Fruit fly (Drosophila melanogaster) whole organism, embryonic: ENCODE data around the gene Ttc19.

Source experiments
- Abd-B ChIP-seq: fragments of 200-800 bp; sonication (Bioruptor generic); optimal IDR thresholded peaks from 2 replicates; lab custom pipeline; 2018; ENCODE audit warnings: missing biosample characterization, mild to moderate bottlenecking, missing genetic modification characterization, moderate library complexity
- Ada2b ChIP-seq: fragments of 200-800 bp; sonication (Bioruptor generic); IDR thresholded peaks from 2 replicates; pipeline ENCODE4 v1.3.6; 2022; ENCODE audit warnings: missing biosample characterization, missing genetic modification characterization
- Bgb ChIP-seq: fragments of 200-800 bp; sonication (Bioruptor generic); IDR thresholded peaks from 2 replicates; pipeline ENCODE4 v1.3.6; 2022; ENCODE audit warnings: missing biosample characterization, missing genetic modification characterization; ENCODE audit not compliant: partially characterized antibody
- CG13287 ChIP-seq: fragments of 200-800 bp; sonication (Bioruptor generic); IDR thresholded peaks from 2 replicates; pipeline ENCODE4 v1.3.6; 2022; ENCODE audit warnings: missing biosample characterization, missing genetic modification characterization; ENCODE audit not compliant: partially characterized antibody
- CG13424 ChIP-seq: fragments of 200-800 bp; sonication (Bioruptor generic); optimal IDR thresholded peaks from 2 replicates; lab custom pipeline; 2019; ENCODE audit warnings: missing biosample characterization, mild to moderate bottlenecking, missing genetic modification characterization, moderate library complexity
- CG14860 ChIP-seq: fragments of 200-800 bp; sonication (Bioruptor generic); IDR thresholded peaks from 3 replicates; pipeline ENCODE4 v1.3.6; 2022; ENCODE audit warnings: missing biosample characterization, missing genetic modification characterization; ENCODE audit not compliant: partially characterized antibody
- CG15479 ChIP-seq: fragments of 200-800 bp; sonication (Bioruptor generic); optimal IDR thresholded peaks from 3 replicates; lab custom pipeline; 2019; ENCODE audit warnings: missing biosample characterization, mild to moderate bottlenecking, missing genetic modification characterization, moderate library complexity
- CG16813 ChIP-seq: fragments of 200-800 bp; sonication (Bioruptor generic); IDR thresholded peaks from 3 replicates; pipeline ENCODE4 v1.3.6; 2022; ENCODE audit warnings: missing biosample characterization, missing genetic modification characterization; ENCODE audit not compliant: partially characterized antibody
- CG2712 ChIP-seq: fragments of 200-800 bp; optimal IDR thresholded peaks from 3 replicates; lab custom pipeline; 2019; ENCODE audit warnings: missing biosample characterization, mild to moderate bottlenecking, missing genetic modification characterization, moderate library complexity
- CG34376 ChIP-seq: fragments of 200-800 bp; sonication (Bioruptor generic); optimal IDR thresholded peaks from 2 replicates; lab custom pipeline; 2018; ENCODE audit warnings: missing biosample characterization, mild to moderate bottlenecking, missing genetic modification characterization
- CG42726 ChIP-seq: fragments of 200-800 bp; sonication (Bioruptor generic); IDR thresholded peaks from 2 replicates; pipeline ENCODE4 v1.3.6; 2022; ENCODE audit warnings: missing biosample characterization, missing genetic modification characterization; ENCODE audit not compliant: partially characterized antibody
- CG4617 ChIP-seq: fragments of 200-800 bp; sonication (Bioruptor generic); optimal IDR thresholded peaks from 3 replicates; lab custom pipeline; 2016; ENCODE audit warnings: missing biosample characterization, missing genetic modification characterization, borderline replicate concordance
- CG6791 ChIP-seq: fragments of 200-800 bp; sonication (Bioruptor generic); IDR thresholded peaks from 3 replicates; pipeline ENCODE4 v1.3.6; 2022; ENCODE audit warnings: missing biosample characterization, missing genetic modification characterization; ENCODE audit not compliant: partially characterized antibody
- CG8765 ChIP-seq: fragments of 200-800 bp; sonication (Bioruptor generic); IDR thresholded peaks from 2 replicates; pipeline ENCODE4 v1.3.6; 2022; ENCODE audit warnings: missing biosample characterization, missing genetic modification characterization
- CG9797 ChIP-seq: fragments of 200-800 bp; sonication (Bioruptor generic); optimal IDR thresholded peaks from 3 replicates; lab custom pipeline; 2018; ENCODE audit warnings: missing biosample characterization, mild to moderate bottlenecking, missing genetic modification characterization
- CG9876 ChIP-seq: fragments of 200-800 bp; sonication (Bioruptor generic); optimal IDR thresholded peaks from 2 replicates; lab custom pipeline; 2016; ENCODE audit warnings: missing biosample characterization, missing genetic modification characterization
- CrebB ChIP-seq: fragments of 200-800 bp; sonication (Bioruptor generic); optimal IDR thresholded peaks from 3 replicates; lab custom pipeline; 2018; ENCODE audit warnings: missing biosample characterization, mild to moderate bottlenecking, missing genetic modification characterization
- Dll ChIP-seq: fragments of 200-800 bp; sonication (Bioruptor generic); IDR thresholded peaks from 4 replicates; pipeline ENCODE4 v1.3.6; 2022; ENCODE audit warnings: missing biosample characterization, missing genetic modification characterization; ENCODE audit not compliant: partially characterized antibody
- Doc3 ChIP-seq: fragments of 200-800 bp; sonication (Bioruptor generic); IDR thresholded peaks from 3 replicates; pipeline ENCODE4 v1.3.6; 2022; ENCODE audit warnings: missing biosample characterization, missing genetic modification characterization; ENCODE audit not compliant: partially characterized antibody
- Dref ChIP-seq: fragments of 200-800 bp; sonication (Bioruptor generic); IDR thresholded peaks from 2 replicates; pipeline ENCODE4 v1.3.6; 2022; ENCODE audit warnings: missing biosample characterization, missing genetic modification characterization
- HLH4C ChIP-seq: fragments of 200-800 bp; sonication (Bioruptor generic); IDR thresholded peaks from 3 replicates; pipeline ENCODE4 v1.3.6; 2022; ENCODE audit warnings: missing biosample characterization, missing genetic modification characterization; ENCODE audit not compliant: partially characterized antibody
- Hr78 ChIP-seq, 2 experiments: fragments of 200-800 bp in 1 of 2; fragments of >200 bp in 1 of 2; sonication (Bioruptor generic) in 1 of 2; optimal IDR thresholded peaks; 2 replicates each; lab custom pipeline; 2017 to 2019; ENCODE audit warnings: missing biosample characterization in 2 of 2, missing genetic modification characterization in 2 of 2, mild to moderate bottlenecking in 1 of 2, moderate library complexity in 1 of 2
- Lhr ChIP-seq: fragments of 200-800 bp; sonication (Bioruptor generic); optimal IDR thresholded peaks from 3 replicates; lab custom pipeline; 2017; ENCODE audit warnings: mild to moderate bottlenecking, missing biosample characterization, missing genetic modification reagents, missing genetic modification characterization
- Med ChIP-seq: fragments of 200-800 bp; sonication (Bioruptor generic); peaks from one replicate; lab custom pipeline; 2016; ENCODE audit warnings: missing biosample characterization, missing genetic modification characterization, mild to moderate bottlenecking, inconsistent platforms, moderate library complexity
- Poxn ChIP-seq: fragments of 200-800 bp; sonication (Bioruptor generic); IDR thresholded peaks from 2 replicates; pipeline ENCODE4 v1.3.6; 2022; ENCODE audit warnings: missing biosample characterization, missing genetic modification characterization
- Ravus ChIP-seq: fragments of 200-800 bp; sonication (Bioruptor generic); IDR thresholded peaks from 2 replicates; pipeline ENCODE4 v1.3.6; 2022; ENCODE audit warnings: missing biosample characterization, missing genetic modification characterization
- Scr ChIP-seq: fragments of 200-800 bp; sonication (Bioruptor generic); IDR thresholded peaks from 2 replicates; pipeline ENCODE4 v1.3.6; 2022; ENCODE audit warnings: missing biosample characterization, missing genetic modification characterization; ENCODE audit not compliant: partially characterized antibody
- Sry-δ ChIP-seq: fragments of 200-800 bp; sonication (Bioruptor generic); optimal IDR thresholded peaks from 2 replicates; lab custom pipeline; 2016; ENCODE audit warnings: missing biosample characterization, missing genetic modification characterization
- az2 ChIP-seq: fragments of 200-800 bp; sonication (Bioruptor generic); optimal IDR thresholded peaks from 3 replicates; lab custom pipeline; 2016; ENCODE audit warnings: missing biosample characterization, missing genetic modification characterization
- bbx ChIP-seq: fragments of 200-800 bp; sonication (Bioruptor generic); IDR thresholded peaks from 2 replicates; pipeline ENCODE4 v1.3.6; 2022; ENCODE audit warnings: missing biosample characterization, missing genetic modification characterization; ENCODE audit not compliant: partially characterized antibody
- bcd ChIP-seq: fragments of 200-800 bp; sonication (Bioruptor generic); optimal IDR thresholded peaks from 2 replicates; lab custom pipeline; 2017; ENCODE audit warnings: missing biosample characterization, mild to moderate bottlenecking, missing genetic modification characterization
- chif ChIP-seq, 2 experiments: fragments of 200-800 bp; sonication (Bioruptor generic); optimal IDR thresholded peaks; 3 replicates each; lab custom pipeline; 2016; ENCODE audit warnings: missing biosample characterization in 2 of 2, missing genetic modification characterization in 2 of 2
- chinmo ChIP-seq: fragments of 200-800 bp; sonication (Bioruptor generic); IDR thresholded peaks from 4 replicates; pipeline ENCODE4 v1.3.6; 2022; ENCODE audit warnings: missing biosample characterization, missing genetic modification characterization; ENCODE audit not compliant: partially characterized antibody
- croc ChIP-seq: fragments of 200-800 bp; sonication (Bioruptor generic); conservative IDR thresholded peaks from 3 replicates; pipeline ENCODE4 v1.3.6; 2022; ENCODE audit warnings: missing biosample characterization, missing genetic modification characterization
- crp ChIP-seq, 2 experiments: fragments of 200-800 bp; sonication (Bioruptor generic); optimal IDR thresholded peaks; 2 replicates in 1 of 2; 3 replicates in 1 of 2; lab custom pipeline; 2017; ENCODE audit warnings: missing biosample characterization in 2 of 2, missing genetic modification characterization in 2 of 2, mild to moderate bottlenecking in 1 of 2, moderate library complexity in 1 of 2
- grn ChIP-seq: fragments of 200-800 bp; sonication (Bioruptor generic); optimal IDR thresholded peaks from 3 replicates; lab custom pipeline; 2017; ENCODE audit warnings: missing biosample characterization, missing genetic modification characterization
- inv ChIP-seq: fragments of 200-800 bp; sonication (Bioruptor generic); IDR thresholded peaks from 2 replicates; pipeline ENCODE4 v1.3.6; 2022; ENCODE audit warnings: missing biosample characterization, missing genetic modification characterization; ENCODE audit not compliant: partially characterized antibody
- nmo ChIP-seq: fragments of 200-800 bp; sonication (Bioruptor generic); optimal IDR thresholded peaks from 2 replicates; lab custom pipeline; 2018; ENCODE audit warnings: missing biosample characterization, mild to moderate bottlenecking, missing genetic modification characterization, moderate library complexity
- phol ChIP-seq: fragments of 200-800 bp; sonication (Bioruptor generic); optimal IDR thresholded peaks from 3 replicates; lab custom pipeline; 2018; ENCODE audit warnings: missing biosample characterization, mild to moderate bottlenecking, missing genetic modification characterization, moderate library complexity
- row ChIP-seq: fragments of 200-800 bp; sonication (Bioruptor generic); IDR thresholded peaks from 3 replicates; pipeline ENCODE4 v1.3.6; 2022; ENCODE audit warnings: missing biosample characterization, missing genetic modification characterization
- scrt ChIP-seq: fragments of 200-800 bp; sonication (Bioruptor generic); optimal IDR thresholded peaks from 2 replicates; lab custom pipeline; 2018; ENCODE audit warnings: missing biosample characterization, mild to moderate bottlenecking, missing genetic modification characterization, moderate library complexity
- sna ChIP-seq: fragments of 200-800 bp; sonication (Bioruptor generic); IDR thresholded peaks from 2 replicates; pipeline ENCODE4 v1.3.6; 2022; ENCODE audit warnings: missing biosample characterization, missing genetic modification characterization; ENCODE audit not compliant: partially characterized antibody
- tin ChIP-seq: fragments of 200-800 bp; sonication (Bioruptor generic); optimal IDR thresholded peaks from 3 replicates; lab custom pipeline; 2016; ENCODE audit warnings: missing biosample characterization, missing genetic modification characterization
- trem ChIP-seq: fragments of 200-800 bp; optimal IDR thresholded peaks from 3 replicates; lab custom pipeline; 2019; ENCODE audit warnings: missing biosample characterization, mild to moderate bottlenecking, missing genetic modification characterization, moderate library complexity
- ttk ChIP-seq: fragments of 200-800 bp; sonication (Bioruptor generic); IDR thresholded peaks from 2 replicates; pipeline ENCODE4 v2.1.2; 2022; ENCODE audit warnings: missing biosample characterization, missing genetic modification characterization
- wek ChIP-seq: fragments of 200-800 bp; sonication (Bioruptor generic); optimal IDR thresholded peaks from 3 replicates; lab custom pipeline; 2018; ENCODE audit warnings: missing biosample characterization, mild to moderate bottlenecking, missing genetic modification characterization, moderate library complexity
- zen2 ChIP-seq: fragments of 200-800 bp; sonication (Bioruptor generic); IDR thresholded peaks from 3 replicates; pipeline ENCODE4 v1.3.6; 2022; ENCODE audit warnings: missing biosample characterization, missing genetic modification characterization; ENCODE audit not compliant: partially characterized antibody

Gene Ttc19

dm6 chr2L:19033288-19033687, 11.7 kb downstream of the Ttc19 start, which contains the start of gene hook:
hook (minus strand) TSS chr2L:19033498.
- TF ChIP-seq CG4617 (GFP tag; lab: Kevin White, UChicago) (peak; percentile 22), Abd-B (GFP tag; lab: Kevin White, UChicago) (no peak), wek (GFP tag; lab: Kevin White, UChicago) (no peak), Bgb (GFP tag; lab: Robert Waterston, UW) (peak; percentile 76), zen2 (GFP tag; lab: Robert Waterston, UW) (peak; percentile 75), az2 (GFP tag; lab: Kevin White, UChicago) (no peak), croc (GFP tag; lab: Robert Waterston, UW) (no peak), CG8765 (GFP tag; lab: Robert Waterston, UW) (no peak), CG13424 (tag; lab: Kevin White, UChicago) (no peak), grn (GFP tag; lab: Kevin White, UChicago) (no peak), CG16813 (peak; percentile 69), Dref (peak; percentile 69), Poxn (GFP tag; lab: Robert Waterston, UW) (no peak), chinmo (GFP tag; lab: Robert Waterston, UW) (peak; percentile 81; the same call in 2 of the 4 replicates), scrt (peak; percentile 40), CrebB (tag; lab: Kevin White, UChicago) (no peak), inv (GFP tag; lab: Robert Waterston, UW) (peak; percentile 67), Ravus (no peak), CG2712 (tag; lab: Kevin White, UChicago) (peak; percentile 24), CG9876 (GFP tag; lab: Kevin White, UChicago) (no peak), chif (GFP tag; optimal IDR thresholded peaks at IDR 0.05; lab: Kevin White, UChicago) (no peak), Lhr (no peak), CG13287 (peak; percentile 81), ttk (GFP tag; lab: Robert Waterston, UW) (no peak), row (GFP tag; lab: Robert Waterston, UW) (peak; percentile 49; the same call in 2 of the 3 replicates), crp (GFP tag; optimal IDR thresholded peaks at IDR 0.05; lab: Kevin White, UChicago) (peak in 1 of 2 experiments; percentile 76), CG34376 (no peak), CG14860 (peak; percentile 63), HLH4C (GFP tag; lab: Robert Waterston, UW) (peak; percentile 71), CG15479 (GFP tag; lab: Kevin White, UChicago) (no peak), Scr (GFP tag; lab: Robert Waterston, UW) (peak; percentile 81), Sry-δ (GFP tag; lab: Kevin White, UChicago) (peak; percentile 61), Dll (GFP tag; lab: Robert Waterston, UW) (peak; percentile 85), trem (tag; lab: Kevin White, UChicago) (peak; percentile 52), bcd (no peak), sna (GFP tag; lab: Robert Waterston, UW) (peak; percentile 82), Doc3 (GFP tag; lab: Robert Waterston, UW) (peak; percentile 84), nmo (GFP tag; lab: Kevin White, UChicago) (peak; percentile 8), Hr78 (GFP tag; optimal IDR thresholded peaks at IDR 0.05; lab: Kevin White, UChicago) (no peak), CG6791 (GFP tag; lab: Robert Waterston, UW) (peak; percentile 84), Med (GFP tag; lab: Kevin White, UChicago) (peak; percentile 40), CG9797 (GFP tag; lab: Kevin White, UChicago) (no peak), bbx (GFP tag; lab: Robert Waterston, UW) (peak; percentile 85), tin (GFP tag; lab: Kevin White, UChicago) (no peak), Ada2b (GFP tag; lab: Robert Waterston, UW) (no peak), phol (tag; lab: Kevin White, UChicago) (peak; percentile 2), CG42726 (GFP tag; lab: Robert Waterston, UW) (peak; percentile 55; the same call in 1 of the 2 replicates)
